Worm (Caenorhabditis elegans): ENCODE results near the gene nspd-4.

The nspd-4 gene

ce11 chrII:4881727-4882126 is 39.3 kb downstream of the nspd-4 start, which contains the start of gene gst-7 (continued):
- TF ChIP-seq nhr-90 (tag; optimal IDR thresholded peaks at IDR 0.05; ENCODE audit: poor library complexity) (peak; percentile 19), swsn-7 (tag; optimal IDR thresholded peaks at IDR 0.05) (no peak), Y116A8C.19 (tag; optimal IDR thresholded peaks at IDR 0.05; ENCODE audit: borderline replicate concordance) (no peak), ces-1 (GFP tag; optimal IDR thresholded peaks at IDR 0.05) (no peak), unc-30 (tag; optimal IDR thresholded peaks at IDR 0.05) (no peak), nhr-77 (tag; optimal IDR thresholded peaks at IDR 0.05) (no peak), nhr-71 (tag; optimal IDR thresholded peaks at IDR 0.05) (peak; percentile 48), C16A3.4 (tag; optimal IDR thresholded peaks at IDR 0.05) (no peak), mep-1 (tag; optimal IDR thresholded peaks at IDR 0.05) (no peak), sup-37 (GFP tag; optimal IDR thresholded peaks at IDR 0.05) (no peak), lsy-2 (tag; optimal IDR thresholded peaks at IDR 0.05) (no peak), fkh-4 (tag; optimal IDR thresholded peaks at IDR 0.05; ENCODE audit: borderline replicate concordance) (no peak), mab-9 (GFP tag; IDR thresholded peaks at IDR 0.05) (no peak), lin-35 (GFP tag; optimal IDR thresholded peaks at IDR 0.05) (peak in 1 of 2 experiments; percentile 68), mef-2 (tag; optimal IDR thresholded peaks at IDR 0.05) (no peak), C04F5.9 (tag; optimal IDR thresholded peaks at IDR 0.05) (no peak), nhr-47 (tag; optimal IDR thresholded peaks at IDR 0.05) (no peak), nhr-19 (GFP tag; conservative IDR thresholded peaks at IDR 0.05) (0 out of 2 replicates have a peak, but pooled peaks have one; percentile 8), hlh-17 (GFP tag; optimal IDR thresholded peaks at IDR 0.05; ENCODE audit: borderline replicate concordance) (no peak), ztf-4 (tag; optimal IDR thresholded peaks at IDR 0.05) (no peak), nhr-85 (tag) (peak; percentile 69), lin-13 (GFP tag; optimal IDR thresholded peaks at IDR 0.05) (no peak), ceh-63 (GFP tag; optimal IDR thresholded peaks at IDR 0.05) (no peak), snu-23 (GFP tag; optimal IDR thresholded peaks at IDR 0.05) (peak; percentile 44), hpl-2 (GFP tag; optimal IDR thresholded peaks at IDR 0.05) (no peak), skn-1 (tag; optimal IDR thresholded peaks at IDR 0.05) (peak; percentile 98), lir-3 (tag; optimal IDR thresholded peaks at IDR 0.05; ENCODE audit: poor library complexity) (no peak), isw-1 (GFP tag; IDR thresholded peaks at IDR 0.05) (no peak), irx-1 (tag; optimal IDR thresholded peaks at IDR 0.05) (no peak), pax-3 (tag; optimal IDR thresholded peaks at IDR 0.05) (no peak), efl-1 (optimal IDR thresholded peaks at IDR 0.05) (peak; percentile 3), efl-1 (GFP tag; optimal IDR thresholded peaks at IDR 0.05 in 1 of 2) (peak in 1 of 2 experiments; percentile 77), nhr-237 (tag; optimal IDR thresholded peaks at IDR 0.05) (no peak), nhr-12 (tag; optimal IDR thresholded peaks at IDR 0.05) (no peak)

- TF ChIP-seq lsy-2 (tag; optimal IDR thresholded peaks at IDR 0.05) (no peak), ces-1 (GFP tag; optimal IDR thresholded peaks at IDR 0.05) (no peak), nhr-20 (tag; optimal IDR thresholded peaks at IDR 0.05) (peak; percentile 39)
Measured at ce11 chrII:4882498-4882897, 40.1 kb downstream of the nspd-4 start.

ce11 chrII:4883412-4883811 is 41.0 kb downstream of the nspd-4 start, which contains the start of gene gst-8:
Gene gst-8 (plus strand): TSS chrII:4883712.
- no peak for TF ChIP-seq nhr-47 (tag; optimal IDR thresholded peaks at IDR 0.05)
- TF ChIP-seq elt-2 (tag; optimal IDR thresholded peaks at IDR 0.05), result peak; percentile 10

- TF ChIP-seq blmp-1 (tag; optimal IDR thresholded peaks at IDR 0.05) (no peak), efl-1 (optimal IDR thresholded peaks at IDR 0.05) (no peak), efl-1 (GFP tag; optimal IDR thresholded peaks at IDR 0.05 in 1 of 2) (peak in 1 of 2 experiments; percentile 52)
Measured at ce11 chrII:4884403-4884802, 42.0 kb downstream of the nspd-4 start.
